Worm (Caenorhabditis elegans): ENCODE results near the gene F13H10.6.
A peak's percentile ranks its signal among the peaks of the same experiment; 100 is the strongest.

Gene F13H10.6

ce11 chrIV:10979689-10980088 is 29.4 kb upstream of the F13H10.6 start:
- TF ChIP-seq duxl-1 (tag; optimal IDR thresholded peaks at IDR 0.05; ENCODE audit: poor library complexity) (no peak), lin-15B (tag; optimal IDR thresholded peaks at IDR 0.05) (no peak), php-3 (GFP tag; IDR thresholded peaks at IDR 0.05) (no peak), ctbp-1 (GFP tag; IDR thresholded peaks at IDR 0.05) (peak; percentile 63; the same call in 1 of the 2 replicates), nhr-25 (tag; optimal IDR thresholded peaks at IDR 0.05; ENCODE audit: borderline replicate concordance, insufficient read depth) (no peak), lin-13 (GFP tag; optimal IDR thresholded peaks at IDR 0.05) (no peak), nhr-76 (tag; optimal IDR thresholded peaks at IDR 0.05) (no peak), ceh-62 (tag; optimal IDR thresholded peaks at IDR 0.05) (no peak), snpc-4 (tag; optimal IDR thresholded peaks at IDR 0.05) (no peak), saeg-2 (GFP tag; IDR thresholded peaks at IDR 0.05) (no peak), unc-130 (GFP tag; optimal IDR thresholded peaks at IDR 0.05) (no peak), lsy-2 (tag; optimal IDR thresholded peaks at IDR 0.05) (peak in 1 of 2 experiments; percentile 13), aha-1 (tag) (peak; percentile 25), cey-2 (tag; optimal IDR thresholded peaks at IDR 0.05; ENCODE audit: borderline replicate concordance, insufficient read depth) (no peak), tag-97 (GFP tag; IDR thresholded peaks at IDR 0.05) (no peak), nhr-41 (GFP tag; IDR thresholded peaks at IDR 0.05) (no peak), hlh-11 (tag; optimal IDR thresholded peaks at IDR 0.05) (peak; percentile 46), ama-1 (optimal IDR thresholded peaks at IDR 0.05) (no peak), daf-12 (tag; optimal IDR thresholded peaks at IDR 0.05) (no peak), F44E2.7 (GFP tag; IDR thresholded peaks at IDR 0.05) (no peak), dve-1 (tag; optimal IDR thresholded peaks at IDR 0.05; ENCODE audit: insufficient read depth) (no peak), lin-29 (GFP tag; IDR thresholded peaks at IDR 0.05) (no peak), mxl-2 (GFP tag; conservative IDR thresholded peaks at IDR 0.05) (no peak), ces-1 (GFP tag; optimal IDR thresholded peaks at IDR 0.05) (no peak), D1046.2 (GFP tag; IDR thresholded peaks at IDR 0.05) (no peak), zag-1 (tag; optimal IDR thresholded peaks at IDR 0.05) (no peak), daf-8 (GFP tag; IDR thresholded peaks at IDR 0.05) (no peak), ztf-11 (tag; optimal IDR thresholded peaks at IDR 0.05) (no peak), mes-2 (tag; optimal IDR thresholded peaks at IDR 0.05; ENCODE audit: poor library complexity, severe bottlenecking) (peak; percentile 10), ztf-7 (tag; optimal IDR thresholded peaks at IDR 0.05) (no peak), mep-1 (tag; optimal IDR thresholded peaks at IDR 0.05) (peak; percentile 22), fkh-10 (GFP tag; optimal IDR thresholded peaks at IDR 0.05) (peak; percentile 46), nhr-6 (tag; optimal IDR thresholded peaks at IDR 0.05) (no peak), daf-16 (GFP tag; optimal IDR thresholded peaks at IDR 0.05) (no peak), daf-16 (tag; optimal IDR thresholded peaks at IDR 0.05) (no peak), hlh-30 (tag; optimal IDR thresholded peaks at IDR 0.05; ENCODE audit: insufficient read depth) (peak; percentile 45), spr-3 (GFP tag; optimal IDR thresholded peaks at IDR 0.05) (no peak), nhr-28 (tag; optimal IDR thresholded peaks at IDR 0.05) (peak; percentile 2), nhr-42 (GFP tag; IDR thresholded peaks at IDR 0.05) (no peak), dpl-1 (GFP tag; optimal IDR thresholded peaks at IDR 0.05) (no peak), sdz-12 (GFP tag; optimal IDR thresholded peaks at IDR 0.05) (no peak), unc-62 (GFP tag; optimal IDR thresholded peaks at IDR 0.05 in 1 of 2) (peak in 1 of 2 experiments; percentile 94), unc-62 (tag; optimal IDR thresholded peaks at IDR 0.05) (no peak), rbr-2 (tag; optimal IDR thresholded peaks at IDR 0.05) (no peak), attf-4 (tag; optimal IDR thresholded peaks at IDR 0.05) (no peak), F49E8.2 (tag; optimal IDR thresholded peaks at IDR 0.05; ENCODE audit: borderline replicate concordance) (no peak), fos-1 (tag; optimal IDR thresholded peaks at IDR 0.05) (no peak), nhr-77 (tag; optimal IDR thresholded peaks at IDR 0.05) (no peak)
